Fruit fly (Drosophila melanogaster) whole organism, embryonic: ENCODE measurements around the gene CG15356.
A peak's percentile ranks its signal among the peaks of the same experiment; 100 is the strongest.

Experiments
- Aef1 ChIP-seq: fragments of 200-800 bp; sonication (Bioruptor generic); IDR thresholded peaks from 3 replicates; pipeline ENCODE4 v1.3.6; 2022; ENCODE audit warnings: missing biosample characterization, missing genetic modification characterization
- CG10321 ChIP-seq: fragments of 200-800 bp; sonication (Bioruptor generic); IDR thresholded peaks from 2 replicates; pipeline ENCODE4 v1.3.6; 2022; ENCODE audit warnings: missing biosample characterization, missing genetic modification characterization
- CG10431 ChIP-seq: fragments of 200-800 bp; sonication (Bioruptor generic); optimal IDR thresholded peaks from 3 replicates; lab custom pipeline; 2018; ENCODE audit warnings: missing biosample characterization, mild to moderate bottlenecking, missing genetic modification characterization
- CG10543 ChIP-seq: fragments of 200-800 bp; sonication (Bioruptor generic); optimal IDR thresholded peaks from 3 replicates; lab custom pipeline; 2017; ENCODE audit warnings: missing biosample characterization, mild to moderate bottlenecking, missing genetic modification characterization, moderate library complexity
- CG11560 ChIP-seq: fragments of 200-800 bp; sonication (Bioruptor generic); IDR thresholded peaks from 3 replicates; pipeline ENCODE4 v1.3.6; 2022; ENCODE audit warnings: missing biosample characterization, missing genetic modification characterization
- CG13123 ChIP-seq: fragments of 200-800 bp; sonication (Bioruptor generic); optimal IDR thresholded peaks from 2 replicates; lab custom pipeline; 2016; ENCODE audit warnings: missing biosample characterization, missing genetic modification characterization
- CG13775 ChIP-seq: fragments of 200-800 bp; sonication (Bioruptor generic); optimal IDR thresholded peaks from 3 replicates; lab custom pipeline; 2017; ENCODE audit warnings: missing biosample characterization, mild to moderate bottlenecking, missing genetic modification characterization
- CG15011 ChIP-seq: fragments of 200-800 bp; sonication (Bioruptor generic); optimal IDR thresholded peaks from 3 replicates; lab custom pipeline; 2018; ENCODE audit warnings: missing biosample characterization, mild to moderate bottlenecking, missing genetic modification characterization
- CG17612 ChIP-seq: fragments of 200-800 bp; sonication (Bioruptor generic); IDR thresholded peaks from 2 replicates; pipeline ENCODE4 v1.3.6; 2022; ENCODE audit warnings: missing biosample characterization, missing genetic modification characterization
- CG18262 ChIP-seq: fragments of 200-800 bp; optimal IDR thresholded peaks from 3 replicates; lab custom pipeline; 2019; ENCODE audit warnings: missing biosample characterization, mild to moderate bottlenecking, missing genetic modification characterization, moderate library complexity
- CG2202 ChIP-seq: fragments of 200-800 bp; sonication (Bioruptor generic); optimal IDR thresholded peaks from 2 replicates; lab custom pipeline; 2018; ENCODE audit warnings: missing biosample characterization, mild to moderate bottlenecking, missing genetic modification characterization
- CG32772 ChIP-seq: fragments of 200-800 bp; sonication (Bioruptor generic); IDR thresholded peaks from 2 replicates; pipeline ENCODE4 v1.3.6; 2022; ENCODE audit warnings: missing biosample characterization, missing genetic modification characterization
- CG3281 ChIP-seq: fragments of 200-800 bp; sonication (Bioruptor generic); optimal IDR thresholded peaks from 3 replicates; lab custom pipeline; 2017; ENCODE audit warnings: missing biosample characterization, mild to moderate bottlenecking, missing genetic modification characterization
- CG3407 ChIP-seq: fragments of 200-800 bp; sonication (Bioruptor generic); optimal IDR thresholded peaks from 2 replicates; lab custom pipeline; 2018; ENCODE audit warnings: missing biosample characterization, mild to moderate bottlenecking, missing genetic modification characterization
- CG6254 ChIP-seq: fragments of 200-800 bp; sonication (Bioruptor generic); optimal IDR thresholded peaks from 3 replicates; lab custom pipeline; 2017; ENCODE audit warnings: mild to moderate bottlenecking, missing biosample characterization, missing genetic modification reagents, missing genetic modification characterization
- CG6654 ChIP-seq: fragments of 200-800 bp; sonication (Bioruptor generic); optimal IDR thresholded peaks from 2 replicates; lab custom pipeline; 2017; ENCODE audit warnings: missing biosample characterization, mild to moderate bottlenecking, missing genetic modification characterization
- CG6813 ChIP-seq: fragments of 200-800 bp; sonication (Bioruptor generic); optimal IDR thresholded peaks from 2 replicates; lab custom pipeline; 2017; ENCODE audit warnings: missing biosample characterization, missing genetic modification characterization, mild to moderate bottlenecking, moderate library complexity, missing genetic modification reagents
- CG7987 ChIP-seq: fragments of 200-800 bp; sonication (Bioruptor generic); optimal IDR thresholded peaks from 2 replicates; lab custom pipeline; 2018; ENCODE audit warnings: missing biosample characterization, mild to moderate bottlenecking, missing genetic modification characterization, moderate library complexity
- CG9437 ChIP-seq: fragments of 200-800 bp; sonication (Bioruptor generic); optimal IDR thresholded peaks from 2 replicates; lab custom pipeline; 2018; ENCODE audit warnings: missing biosample characterization, mild to moderate bottlenecking, missing genetic modification characterization
- CoRest ChIP-seq: fragments of 200-800 bp; sonication (Bioruptor generic); optimal IDR thresholded peaks from 3 replicates; lab custom pipeline; 2018; ENCODE audit warnings: missing biosample characterization, mild to moderate bottlenecking, missing genetic modification characterization, moderate library complexity
- Dbx ChIP-seq: fragments of 200-800 bp; sonication (Bioruptor generic); IDR thresholded peaks from 3 replicates; pipeline ENCODE4 v1.3.6; 2022; ENCODE audit warnings: missing biosample characterization, missing genetic modification characterization
- Elba2 ChIP-seq: fragments of 200-800 bp; sonication (Bioruptor generic); optimal IDR thresholded peaks from 3 replicates; lab custom pipeline; 2016; ENCODE audit warnings: missing biosample characterization, missing genetic modification characterization
- Fer2 ChIP-seq: fragments of 200-800 bp; sonication (Bioruptor generic); optimal IDR thresholded peaks from 2 replicates; lab custom pipeline; 2018; ENCODE audit warnings: missing biosample characterization, mild to moderate bottlenecking, missing genetic modification characterization, moderate library complexity
- Gug ChIP-seq: fragments of 200-800 bp; sonication (Bioruptor generic); IDR thresholded peaks from 4 replicates; pipeline ENCODE4 v1.3.6; 2022; ENCODE audit warnings: missing biosample characterization, missing genetic modification characterization
- Hey ChIP-seq: fragments of 200-800 bp; sonication (Bioruptor generic); optimal IDR thresholded peaks from 3 replicates; lab custom pipeline; 2018; ENCODE audit warnings: missing biosample characterization, mild to moderate bottlenecking, missing genetic modification characterization
- Hr3 ChIP-seq: fragments of 200-800 bp; sonication (Bioruptor generic); optimal IDR thresholded peaks from 3 replicates; lab custom pipeline; 2016; ENCODE audit warnings: missing biosample characterization, missing genetic modification characterization
- Hr51 ChIP-seq, 2 experiments: fragments of 200-800 bp; sonication (Bioruptor generic); optimal IDR thresholded peaks; 2 replicates in 1 of 2; 3 replicates in 1 of 2; lab custom pipeline; 2016 to 2018; ENCODE audit warnings: missing biosample characterization in 2 of 2, missing genetic modification characterization in 2 of 2, mild to moderate bottlenecking in 1 of 2, moderate library complexity in 1 of 2
- Med ChIP-seq: fragments of 200-800 bp; sonication (Bioruptor generic); peaks from one replicate; lab custom pipeline; 2016; ENCODE audit warnings: missing biosample characterization, missing genetic modification characterization, mild to moderate bottlenecking, inconsistent platforms, moderate library complexity
- Meics ChIP-seq: fragments of 200-800 bp; sonication (Bioruptor generic); optimal IDR thresholded peaks from 2 replicates; lab custom pipeline; 2017; ENCODE audit warnings: missing biosample characterization, mild to moderate bottlenecking, missing genetic modification characterization
- Nf-YA ChIP-seq: fragments of 200-800 bp; sonication (Bioruptor generic); IDR thresholded peaks from 2 replicates; pipeline ENCODE4 v1.3.6; 2022; ENCODE audit warnings: missing biosample characterization, missing genetic modification characterization
- Nf-YC ChIP-seq: fragments of 200-800 bp; optimal IDR thresholded peaks from 3 replicates; lab custom pipeline; 2019; ENCODE audit warnings: missing biosample characterization, mild to moderate bottlenecking, missing genetic modification characterization, moderate library complexity
- al ChIP-seq: fragments of 200-800 bp; sonication (Bioruptor generic); IDR thresholded peaks from 2 replicates; pipeline ENCODE4 v1.3.6; 2022; ENCODE audit warnings: missing biosample characterization, missing genetic modification characterization
- amos ChIP-seq: fragments of 200-800 bp; sonication (Bioruptor generic); IDR thresholded peaks from 2 replicates; pipeline ENCODE4 v1.3.6; 2022; ENCODE audit warnings: missing biosample characterization, missing genetic modification characterization; ENCODE audit not compliant: partially characterized antibody
- cato ChIP-seq: fragments of 200-800 bp; sonication (Bioruptor generic); optimal IDR thresholded peaks from 2 replicates; lab custom pipeline; 2016; ENCODE audit warnings: missing biosample characterization, missing genetic modification characterization, borderline replicate concordance
- ci ChIP-seq: fragments of 200-800 bp; sonication (Bioruptor generic); IDR thresholded peaks from 3 replicates; pipeline ENCODE4 v1.3.6; 2022; ENCODE audit warnings: missing biosample characterization, missing genetic modification characterization
- gsb ChIP-seq: fragments of 200-800 bp; sonication (Bioruptor generic); IDR thresholded peaks from 2 replicates; pipeline ENCODE4 v1.3.6; 2022; ENCODE audit warnings: missing biosample characterization, missing genetic modification characterization
- hkb ChIP-seq, 2 experiments: fragments of 200-800 bp in 1 of 2; fragments of >200 bp in 1 of 2; sonication (Bioruptor generic) in 1 of 2; IDR thresholded peaks in 1 of 2; optimal IDR thresholded peaks in 1 of 2; 2 replicates each; pipeline versions ENCODE4 v1.3.6 to Lab custom; 2017 to 2022; ENCODE audit warnings: missing biosample characterization in 1 of 2, missing genetic modification characterization in 1 of 2
- ind ChIP-seq: fragments of 200-800 bp; sonication (Bioruptor generic); optimal IDR thresholded peaks from 3 replicates; lab custom pipeline; 2016; ENCODE audit warnings: missing biosample characterization, missing genetic modification characterization
- ken ChIP-seq: fragments of 200-800 bp; sonication (Bioruptor generic); IDR thresholded peaks from 3 replicates; pipeline ENCODE4 v1.3.6; 2022; ENCODE audit warnings: missing biosample characterization, missing genetic modification characterization
- pnt ChIP-seq: fragments of 200-800 bp; sonication (Bioruptor generic); optimal IDR thresholded peaks from 3 replicates; lab custom pipeline; 2016; ENCODE audit warnings: missing biosample characterization, missing genetic modification characterization
- ranshi ChIP-seq: fragments of 200-800 bp; sonication (Bioruptor generic); IDR thresholded peaks from 2 replicates; pipeline ENCODE4 v1.3.6; 2022; ENCODE audit warnings: missing biosample characterization, missing genetic modification characterization
- sd ChIP-seq: fragments of 200-800 bp; sonication (Bioruptor generic); optimal IDR thresholded peaks from 3 replicates; lab custom pipeline; 2018; ENCODE audit warnings: missing biosample characterization, mild to moderate bottlenecking, missing genetic modification characterization, moderate library complexity
- sens-2 ChIP-seq: fragments of 200-800 bp; sonication (Bioruptor generic); IDR thresholded peaks from 2 replicates; pipeline ENCODE4 v1.3.6; 2022; ENCODE audit warnings: missing biosample characterization, missing genetic modification characterization
- sim ChIP-seq: fragments of 200-800 bp; sonication (Bioruptor generic); IDR thresholded peaks from 2 replicates; pipeline ENCODE4 v1.3.6; 2022; ENCODE audit warnings: missing biosample characterization, missing genetic modification characterization
- sob ChIP-seq: fragments of 200-800 bp; sonication (Bioruptor generic); IDR thresholded peaks from 2 replicates; pipeline ENCODE4 v1.3.6; 2022; ENCODE audit warnings: missing biosample characterization, missing genetic modification characterization
- trem ChIP-seq: fragments of 200-800 bp; optimal IDR thresholded peaks from 3 replicates; lab custom pipeline; 2019; ENCODE audit warnings: missing biosample characterization, mild to moderate bottlenecking, missing genetic modification characterization, moderate library complexity
- tx ChIP-seq: fragments of 200-800 bp; sonication (Bioruptor generic); optimal IDR thresholded peaks from 2 replicates; lab custom pipeline; 2016; ENCODE audit warnings: missing biosample characterization, missing genetic modification characterization
- unc-4 ChIP-seq: fragments of 200-800 bp; sonication (Bioruptor generic); IDR thresholded peaks from 2 replicates; pipeline ENCODE4 v1.3.6; 2022; ENCODE audit warnings: missing biosample characterization, missing genetic modification characterization; ENCODE audit not compliant: partially characterized antibody
- vvl ChIP-seq: fragments of 200-800 bp; sonication (Bioruptor generic); IDR thresholded peaks from 2 replicates; pipeline ENCODE4 v1.3.6; 2022; ENCODE audit warnings: missing biosample characterization, missing genetic modification characterization
- zf30C ChIP-seq: fragments of 200-800 bp; sonication (Bioruptor generic); optimal IDR thresholded peaks from 3 replicates; lab custom pipeline; 2018; ENCODE audit warnings: missing biosample characterization, mild to moderate bottlenecking, missing genetic modification characterization

CG15356 gene

DNA sequence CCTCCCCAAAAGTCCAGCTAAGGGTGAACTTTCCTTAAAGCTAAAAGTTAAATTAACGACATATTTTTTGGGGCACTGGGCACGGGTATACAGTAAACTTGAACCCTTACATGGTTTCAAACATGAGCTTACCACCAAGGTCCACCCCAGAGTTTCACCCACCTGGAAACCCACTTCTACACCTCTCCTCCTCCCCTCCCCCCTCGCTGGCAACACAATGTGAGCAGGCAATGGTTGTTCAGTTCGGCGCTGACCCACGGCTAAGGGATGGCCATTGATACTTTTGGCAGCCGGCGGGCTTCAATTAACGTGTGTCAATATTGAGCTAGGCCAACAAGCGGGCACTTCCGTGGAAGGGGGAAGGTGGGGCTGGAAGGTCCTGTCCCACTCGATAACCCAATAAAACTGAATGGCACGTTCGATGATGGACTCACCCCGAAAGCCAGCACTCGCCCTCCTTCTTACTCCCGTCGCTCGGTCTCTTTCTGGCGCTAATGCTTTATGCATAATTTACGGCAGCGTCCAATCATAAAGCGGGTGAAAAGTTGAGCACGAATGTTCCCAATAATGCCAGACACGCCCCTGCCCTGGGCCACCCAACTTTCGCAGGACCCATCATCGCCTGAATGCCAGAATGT lies 36.0 kb downstream of the CG15356 start (continued):
- TF ChIP-seq hkb (optimal IDR thresholded peaks at IDR 0.05; lab: Kevin White, UChicago) (no peak), hkb (GFP tag; IDR thresholded peaks at IDR 0.05; lab: Robert Waterston, UW) (peak; percentile 60), CG6813 (GFP tag; lab: Kevin White, UChicago) (peak; percentile 24), CG10431 (GFP tag; lab: Kevin White, UChicago) (no peak), CG13775 (GFP tag; lab: Kevin White, UChicago) (no peak), Hr3 (GFP tag; lab: Kevin White, UChicago) (no peak), CG9437 (GFP tag; lab: Kevin White, UChicago) (no peak), Meics (GFP tag; lab: Kevin White, UChicago) (peak; percentile 25), Elba2 (no peak), pnt (GFP tag; lab: Kevin White, UChicago) (no peak), CG10543 (GFP tag; lab: Kevin White, UChicago) (peak; percentile 44), Dbx (peak; percentile 53; the same call in 1 of the 3 replicates), CG10321 (GFP tag; lab: Robert Waterston, UW) (no peak), CG17612 (GFP tag; lab: Robert Waterston, UW) (no peak), ci (0 out of 3 replicates have a peak, but pooled peaks have one; percentile 24), sob (GFP tag; lab: Robert Waterston, UW) (peak; percentile 44; the same call in 1 of the 2 replicates), CG18262 (tag; lab: Kevin White, UChicago) (no peak), CoRest (tag; lab: Kevin White, UChicago) (no peak), Med (GFP tag; lab: Kevin White, UChicago) (peak; percentile 89), vvl (GFP tag; lab: Robert Waterston, UW) (peak; percentile 45; the same call in 1 of the 2 replicates), sd (tag; lab: Kevin White, UChicago) (no peak), Aef1 (GFP tag; lab: Robert Waterston, UW) (no peak), ranshi (GFP tag; lab: Robert Waterston, UW) (0 out of 2 replicates have a peak, but pooled peaks have one; percentile 10), CG6654 (GFP tag; lab: Kevin White, UChicago) (no peak), CG2202 (tag; lab: Kevin White, UChicago) (no peak), sens-2 (no peak), Hey (peak; percentile 44), Nf-YA (0 out of 2 replicates have a peak, but pooled peaks have one; percentile 18), Hr51 (GFP tag; optimal IDR thresholded peaks at IDR 0.05; lab: Kevin White, UChicago) (no peak), Nf-YC (peak; percentile 94), Fer2 (tag; lab: Kevin White, UChicago) (no peak)

DNA sequence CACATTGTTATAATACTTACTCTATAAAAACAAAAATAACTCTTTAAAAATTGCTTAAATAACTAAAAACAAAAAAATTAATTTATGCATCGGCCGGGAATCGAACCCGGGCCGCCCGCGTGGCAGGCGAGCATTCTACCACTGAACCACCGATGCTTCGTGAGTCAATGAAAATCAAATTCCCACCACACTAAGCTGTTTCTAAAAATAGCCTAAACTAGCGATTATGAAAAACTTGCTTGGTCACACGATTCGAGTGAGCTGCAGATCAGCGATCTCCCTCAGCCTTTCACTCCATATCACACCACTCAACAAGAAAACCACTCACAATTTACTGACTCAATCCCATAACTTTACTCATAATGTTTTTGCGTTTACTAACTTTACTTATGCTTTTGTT lies 42.6 kb downstream of the CG15356 start:
- TF ChIP-seq unc-4 (peak; percentile 32), ind (GFP tag; lab: Kevin White, UChicago) (no peak), CG6254 (no peak), CG32772 (GFP tag; lab: Robert Waterston, UW) (no peak), CG13123 (no peak), amos (GFP tag; lab: Robert Waterston, UW) (peak; percentile 75), trem (tag; lab: Kevin White, UChicago) (no peak), CG11560 (tag; lab: Robert Waterston, UW) (no peak), cato (no peak), Gug (GFP tag; lab: Robert Waterston, UW) (no peak), gsb (GFP tag; lab: Robert Waterston, UW) (no peak), CG7987 (no peak), zf30C (GFP tag; lab: Kevin White, UChicago) (no peak), CG3281 (GFP tag; lab: Kevin White, UChicago) (no peak), CG15011 (GFP tag; lab: Kevin White, UChicago) (no peak), tx (GFP tag; lab: Kevin White, UChicago) (no peak), CG3407 (GFP tag; lab: Kevin White, UChicago) (no peak), ken (GFP tag; lab: Robert Waterston, UW) (no peak), al (no peak), sim (GFP tag; lab: Robert Waterston, UW) (no peak)
